Worm (Caenorhabditis elegans) whole organism, late embryonic: ENCODE data around the gene npr-33.

Experiments
- ceh-18 ChIP-seq: sonication (generic microtip); optimal IDR thresholded peaks from 2 replicates; lab custom pipeline; 2016; ENCODE audit warnings: missing genetic modification characterization, missing compliant biosample characterization
- che-1 ChIP-seq: sonication (generic microtip); optimal IDR thresholded peaks from 2 replicates; lab custom pipeline; 2016; ENCODE audit warnings: mild to moderate bottlenecking, missing genetic modification characterization, missing compliant biosample characterization
- dmd-4 ChIP-seq: sonication (generic microtip); optimal IDR thresholded peaks from 2 replicates; lab custom pipeline; 2016; ENCODE audit warnings: borderline replicate concordance, missing genetic modification characterization, missing compliant biosample characterization
- dve-1 ChIP-seq: sonication (generic microtip); optimal IDR thresholded peaks from 2 replicates; lab custom pipeline; 2017; ENCODE audit warnings: antibody characterized with exemption, mild to moderate bottlenecking, missing genetic modification characterization, missing compliant biosample characterization
- eyg-1 ChIP-seq: sonication (generic microtip); optimal IDR thresholded peaks from 2 replicates; lab custom pipeline; 2016; ENCODE audit warnings: missing genotype, missing genetic modification characterization, missing compliant biosample characterization
- madf-2 ChIP-seq: sonication (generic microtip); optimal IDR thresholded peaks from 2 replicates; lab custom pipeline; 2017; ENCODE audit warnings: missing genetic modification characterization, missing compliant biosample characterization
- pat-9 ChIP-seq: fragments of 200-800 bp; sonication (Bioruptor generic); optimal IDR thresholded peaks from 2 replicates; lab custom pipeline; 2018; ENCODE audit warnings: mild to moderate bottlenecking, missing genetic modification characterization, moderate library complexity, missing compliant biosample characterization
- pha-4 ChIP-seq: fragments of 150-350 bp; optimal IDR thresholded peaks from 2 replicates; lab custom pipeline; 2018; ENCODE audit warnings: missing biosample characterization, missing genetic modification reagents, missing genetic modification characterization
- pqm-1 ChIP-seq: sonication (generic microtip); optimal IDR thresholded peaks from 2 replicates; lab custom pipeline; 2016; ENCODE audit warnings: missing genetic modification characterization, missing compliant biosample characterization
- rnt-1 ChIP-seq: sonication (generic microtip); optimal IDR thresholded peaks from 2 replicates; lab custom pipeline; 2016; ENCODE audit warnings: missing genetic modification characterization, missing compliant biosample characterization
- sox-4 ChIP-seq: sonication (generic microtip); optimal IDR thresholded peaks from 2 replicates; lab custom pipeline; 2017; ENCODE audit warnings: mild to moderate bottlenecking, missing genetic modification characterization, inconsistent platforms, missing compliant biosample characterization
- unc-55 ChIP-seq: sonication (generic microtip); optimal IDR thresholded peaks from 2 replicates; lab custom pipeline; 2017; ENCODE audit warnings: missing biosample characterization, missing genetic modification reagents, missing genetic modification characterization

DNA sequence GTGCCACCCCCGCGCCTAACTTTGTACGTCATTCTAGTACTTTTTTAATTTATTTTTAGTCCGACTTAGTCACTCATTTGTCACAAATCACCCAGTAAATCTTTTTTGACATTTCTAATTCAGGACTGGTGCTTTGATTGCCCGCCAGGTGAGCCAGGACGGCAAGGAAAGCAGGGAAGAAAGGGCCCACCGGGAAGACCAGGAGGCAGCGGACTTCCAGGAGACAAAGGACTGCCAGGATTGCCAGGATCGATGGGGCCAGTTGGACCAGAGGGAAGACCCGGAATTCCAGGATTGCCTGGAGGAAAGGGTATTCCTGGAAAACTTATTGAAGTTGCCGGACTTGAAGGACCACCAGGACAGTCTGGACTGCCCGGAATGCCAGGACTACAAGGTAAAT is 42.7 kb downstream of the npr-33 start:
- no peak for TF ChIP-seq pqm-1 (tag; lab: Kevin White, UChicago)
- no peak for TF ChIP-seq ceh-18 (tag; lab: Kevin White, UChicago)
- no peak for TF ChIP-seq unc-55 (GFP tag; lab: Kevin White, UChicago)
- no peak for TF ChIP-seq pha-4 (tag; lab: Kevin White, UChicago)
- TF ChIP-seq dmd-4 (tag; lab: Kevin White, UChicago), result no peak
- no peak for TF ChIP-seq rnt-1
- TF ChIP-seq eyg-1 (tag; lab: Kevin White, UChicago), result no peak
- TF ChIP-seq che-1 (tag; lab: Kevin White, UChicago), result no peak
- no peak for TF ChIP-seq madf-2
- no peak for TF ChIP-seq sox-4 (tag; lab: Kevin White, UChicago)
- no peak for TF ChIP-seq dve-1 (tag; lab: Kevin White, UChicago)
- no peak for TF ChIP-seq pat-9 (tag; lab: Kevin White, UChicago)
